Worm (Caenorhabditis elegans) whole organism, L4 larva: Measurements from ENCODE around the gene K02C4.3.
A peak's percentile ranks its signal among the peaks of the same experiment; 100 is the strongest.

ENCODE experiments used
- F26F4.8 ChIP-seq: fragments of 200-800 bp; sonication (Bioruptor generic); conservative IDR thresholded peaks from 2 replicates; pipeline ENCODE4 v1.3.6; 2022; ENCODE audit warnings: missing genetic modification characterization, missing compliant biosample characterization
- F44E2.7 ChIP-seq: fragments of 200-800 bp; sonication (Bioruptor generic); IDR thresholded peaks from 2 replicates; pipeline ENCODE4 v2.1.2; 2022; ENCODE audit warnings: missing genetic modification characterization, missing compliant biosample characterization
- T20F7.1 ChIP-seq: fragments of 200-800 bp; sonication (Bioruptor generic); optimal IDR thresholded peaks from 2 replicates; lab custom pipeline; 2018; ENCODE audit warnings: mild to moderate bottlenecking, missing genetic modification characterization, missing compliant biosample characterization
- Y105C5A.15 ChIP-seq: fragments of 200-800 bp; sonication (Bioruptor generic); IDR thresholded peaks from 2 replicates; pipeline ENCODE4 v1.3.6; 2022; ENCODE audit warnings: missing genetic modification characterization, missing compliant biosample characterization
- Y5F2A.4 ChIP-seq: fragments of 200-800 bp; sonication (Bioruptor generic); optimal IDR thresholded peaks from 2 replicates; lab custom pipeline; 2018; ENCODE audit warnings: mild to moderate bottlenecking, missing genetic modification characterization, missing compliant biosample characterization
- ZK337.2 ChIP-seq: fragments of 200-800 bp; sonication (Bioruptor generic); IDR thresholded peaks from 2 replicates; pipeline ENCODE4 v1.3.6; 2022; ENCODE audit warnings: missing genetic modification reagents, missing genetic modification characterization, missing compliant biosample characterization
- ZK546.5 ChIP-seq, 2 experiments: sonication (generic microtip); optimal IDR thresholded peaks; 2 replicates each; lab custom pipeline; 2017; ENCODE audit warnings: missing biosample characterization in 2 of 2, missing genetic modification characterization in 2 of 2
- aly-2 ChIP-seq: sonication (generic microtip); optimal IDR thresholded peaks from 2 replicates; lab custom pipeline; 2018; ENCODE audit warnings: missing biosample characterization, missing genetic modification characterization
- arid-1 ChIP-seq: fragments of 200-800 bp; sonication (Bioruptor generic); conservative IDR thresholded peaks from 2 replicates; pipeline ENCODE4 v1.3.6; 2022; ENCODE audit warnings: missing genetic modification reagents, missing genetic modification characterization, missing compliant biosample characterization
- ceh-44 ChIP-seq: fragments of 200-800 bp; sonication (Bioruptor generic); IDR thresholded peaks from 2 replicates; pipeline ENCODE4 v1.3.6; 2022; ENCODE audit warnings: missing genetic modification reagents, missing genetic modification characterization, missing compliant biosample characterization
- ceh-62 ChIP-seq: sonication (generic microtip); optimal IDR thresholded peaks from 2 replicates; lab custom pipeline; 2017; ENCODE audit warnings: missing biosample characterization, missing genetic modification characterization
- daf-12 ChIP-seq: fragments of 150-350 bp; optimal IDR thresholded peaks from 2 replicates; lab custom pipeline; 2014; ENCODE audit warnings: missing biosample characterization, missing genetic modification reagents, missing genetic modification characterization
- daf-16 ChIP-seq, 3 experiments: sonication (generic microtip); optimal IDR thresholded peaks; 2 replicates each; lab custom pipeline; 2016 to 2017; ENCODE audit warnings: missing genetic modification characterization in 3 of 3, missing genetic modification reagents in 3 of 3, mild to moderate bottlenecking in 2 of 3, missing compliant biosample characterization in 2 of 3, missing biosample characterization in 1 of 3, moderate library complexity in 1 of 3
- daf-19 ChIP-seq: fragments of 200-800 bp; sonication (Bioruptor generic); conservative IDR thresholded peaks from 2 replicates; pipeline ENCODE4 v1.3.6; 2022; ENCODE audit warnings: missing genetic modification characterization, missing compliant biosample characterization
- dmd-6 ChIP-seq: fragments of 200-800 bp; sonication (Bioruptor generic); IDR thresholded peaks from 2 replicates; pipeline ENCODE4 v1.3.6; 2022; ENCODE audit warnings: missing genetic modification reagents, missing genetic modification characterization, missing compliant biosample characterization
- dmd-8 ChIP-seq: fragments of 200-800 bp; sonication (Bioruptor generic); IDR thresholded peaks from 2 replicates; pipeline ENCODE4 v1.3.6; 2022; ENCODE audit warnings: missing genetic modification characterization, missing compliant biosample characterization
- dmd-9 ChIP-seq: fragments of 200-800 bp; sonication (Bioruptor generic); IDR thresholded peaks from 2 replicates; pipeline ENCODE4 v1.3.6; 2022; ENCODE audit warnings: missing genetic modification reagents, missing genetic modification characterization, missing compliant biosample characterization
- dpl-1 ChIP-seq: fragments of 150-350 bp; optimal IDR thresholded peaks from 2 replicates; lab custom pipeline; 2014; ENCODE audit warnings: missing biosample characterization, missing genetic modification reagents, missing genetic modification characterization
- fkh-10 ChIP-seq: fragments of 150-350 bp; optimal IDR thresholded peaks from 2 replicates; lab custom pipeline; 2014; ENCODE audit warnings: missing biosample characterization, missing genetic modification reagents, missing genetic modification characterization
- hlh-11 ChIP-seq: fragments of 200-800 bp; sonication (Bioruptor generic); optimal IDR thresholded peaks from 2 replicates; lab custom pipeline; 2018; ENCODE audit warnings: mild to moderate bottlenecking, missing genetic modification characterization, missing compliant biosample characterization
- hlh-30 ChIP-seq: sonication (generic microtip); optimal IDR thresholded peaks from 2 replicates; lab custom pipeline; 2017; ENCODE audit warnings: antibody characterized with exemption, mild to moderate bottlenecking, missing genetic modification characterization, missing compliant biosample characterization; ENCODE audit not compliant: insufficient read depth
- lin-29 ChIP-seq: fragments of 200-800 bp; sonication (Bioruptor generic); IDR thresholded peaks from 2 replicates; pipeline ENCODE4 v1.3.6; 2022; ENCODE audit warnings: missing genetic modification reagents, missing genetic modification characterization, missing compliant biosample characterization
- lin-38 ChIP-seq: fragments of 200-800 bp; sonication (Bioruptor generic); IDR thresholded peaks from 2 replicates; pipeline ENCODE4 v1.3.6; 2022; ENCODE audit warnings: missing genetic modification reagents, missing genetic modification characterization, missing compliant biosample characterization
- lsy-2 ChIP-seq, 2 experiments: fragments of 150-350 bp in 1 of 2; sonication (generic microtip) in 1 of 2; optimal IDR thresholded peaks; 2 replicates each; lab custom pipeline; 2014 to 2017; ENCODE audit warnings: missing biosample characterization in 2 of 2, missing genetic modification characterization in 2 of 2
- madf-5 ChIP-seq, 2 experiments: fragments of 200-800 bp; sonication (Bioruptor generic); IDR thresholded peaks; 2 replicates each; pipeline ENCODE4 v1.3.6; 2022; ENCODE audit warnings: missing compliant biosample characterization in 2 of 2, missing genetic modification characterization in 2 of 2
- mdl-1 ChIP-seq, 2 experiments: fragments of 150-350 bp in 1 of 2; sonication (generic microtip) in 1 of 2; optimal IDR thresholded peaks; 2 replicates each; lab custom pipeline; 2014 to 2017; ENCODE audit warnings: missing biosample characterization in 2 of 2, missing genetic modification characterization in 2 of 2
- mxl-3 ChIP-seq: fragments of 200-800 bp; sonication (Bioruptor generic); optimal IDR thresholded peaks from 2 replicates; lab custom pipeline; 2018; ENCODE audit warnings: mild to moderate bottlenecking, missing genetic modification characterization, missing compliant biosample characterization
- nhr-102 ChIP-seq: sonication (generic microtip); optimal IDR thresholded peaks from 2 replicates; lab custom pipeline; 2016; ENCODE audit warnings: mild to moderate bottlenecking, missing genetic modification characterization, moderate library complexity, missing compliant biosample characterization
- nhr-28 ChIP-seq: fragments of 150-350 bp; optimal IDR thresholded peaks from 2 replicates; lab custom pipeline; 2014; ENCODE audit warnings: missing biosample characterization, missing genetic modification characterization
- nhr-76 ChIP-seq: fragments of 150-350 bp; optimal IDR thresholded peaks from 2 replicates; lab custom pipeline; 2014; ENCODE audit warnings: missing biosample characterization, missing genetic modification characterization
- nhr-77 ChIP-seq: fragments of 150-350 bp; optimal IDR thresholded peaks from 2 replicates; lab custom pipeline; 2014; ENCODE audit warnings: missing biosample characterization, missing genetic modification characterization
- sdz-12 ChIP-seq: fragments of 200-800 bp; sonication (Bioruptor generic); optimal IDR thresholded peaks from 2 replicates; lab custom pipeline; 2018; ENCODE audit warnings: mild to moderate bottlenecking, missing genetic modification characterization, missing compliant biosample characterization
- set-16 ChIP-seq: fragments of 200-800 bp; sonication (Bioruptor generic); IDR thresholded peaks from 2 replicates; pipeline ENCODE4 v1.3.6; 2022; ENCODE audit warnings: missing genetic modification reagents, missing genetic modification characterization, missing compliant biosample characterization
- spr-3 ChIP-seq: fragments of 200-800 bp; sonication (Bioruptor generic); optimal IDR thresholded peaks from 2 replicates; lab custom pipeline; 2018; ENCODE audit warnings: mild to moderate bottlenecking, missing genetic modification characterization, missing compliant biosample characterization
- unc-130 ChIP-seq: sonication (generic microtip); optimal IDR thresholded peaks from 2 replicates; lab custom pipeline; 2016; ENCODE audit warnings: missing genetic modification reagents, missing genetic modification characterization, missing compliant biosample characterization
- vab-7 ChIP-seq: fragments of 200-800 bp; sonication (Bioruptor generic); IDR thresholded peaks from 2 replicates; pipeline ENCODE4 v1.3.6; 2022; ENCODE audit warnings: missing genetic modification reagents, missing genetic modification characterization, missing compliant biosample characterization
- zfp-2 ChIP-seq: sonication (generic microtip); optimal IDR thresholded peaks from 2 replicates; lab custom pipeline; 2016; ENCODE audit warnings: mild to moderate bottlenecking, missing genetic modification characterization, missing compliant biosample characterization
- zip-2 ChIP-seq: fragments of 150-350 bp; optimal IDR thresholded peaks from 2 replicates; lab custom pipeline; 2014; ENCODE audit warnings: missing biosample characterization, missing genetic modification characterization

Gene K02C4.3

DNA sequence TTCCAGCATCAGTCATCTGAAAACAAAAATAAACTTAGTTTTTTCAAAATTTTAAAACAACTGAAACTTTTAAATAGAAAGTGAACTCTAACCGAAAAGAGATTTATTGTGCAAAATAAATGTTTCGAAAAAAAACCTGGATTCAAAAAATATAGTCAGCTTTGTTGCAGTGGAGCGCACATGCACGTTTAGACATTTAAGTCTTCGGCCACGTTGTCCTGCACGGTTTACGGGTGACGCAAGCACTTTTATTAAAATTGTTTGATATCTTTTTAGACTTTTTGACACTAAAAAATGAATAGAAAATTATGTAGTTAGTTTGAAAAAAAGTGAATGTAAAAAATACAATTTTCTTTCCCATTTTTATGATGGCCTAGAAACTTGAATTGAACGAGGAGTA lies 47.2 kb downstream of the K02C4.3 start, which contains the start of the genes ubh-4 and algn-6 (continued):
- TF ChIP-seq aly-2 (no peak), mxl-3 (GFP tag; lab: Kevin White, UChicago) (peak; percentile 38), T20F7.1 (peak; percentile 90), nhr-77 (tag; lab: Kevin White, UChicago) (peak; percentile 48), lsy-2 (tag; optimal IDR thresholded peaks at IDR 0.05; lab: Kevin White, UChicago) (peak; percentile 38 to 95), sdz-12 (no peak), F44E2.7 (GFP tag; lab: Robert Waterston, UW) (no peak), hlh-30 (tag; lab: Kevin White, UChicago) (peak; percentile 12), vab-7 (GFP tag; lab: Robert Waterston, UW) (0 out of 2 replicates have a peak, but pooled peaks have one; percentile 22), ZK337.2 (GFP tag; lab: Robert Waterston, UW) (0 out of 2 replicates have a peak, but pooled peaks have one; percentile 4), unc-130 (GFP tag; lab: Kevin White, UChicago) (peak; percentile 96), daf-16 (GFP tag; optimal IDR thresholded peaks at IDR 0.05; lab: Kevin White, UChicago) (no peak), daf-16 (tag; optimal IDR thresholded peaks at IDR 0.05; lab: Kevin White, UChicago) (peak; percentile 38), madf-5 (GFP tag; IDR thresholded peaks at IDR 0.05; lab: Robert Waterston, UW) (no peak), fkh-10 (GFP tag; lab: Kevin White, UChicago) (no peak), nhr-28 (tag; lab: Kevin White, UChicago) (peak; percentile 65)
- TF ChIP-seq, all 104 proteins: peak for 24

DNA sequence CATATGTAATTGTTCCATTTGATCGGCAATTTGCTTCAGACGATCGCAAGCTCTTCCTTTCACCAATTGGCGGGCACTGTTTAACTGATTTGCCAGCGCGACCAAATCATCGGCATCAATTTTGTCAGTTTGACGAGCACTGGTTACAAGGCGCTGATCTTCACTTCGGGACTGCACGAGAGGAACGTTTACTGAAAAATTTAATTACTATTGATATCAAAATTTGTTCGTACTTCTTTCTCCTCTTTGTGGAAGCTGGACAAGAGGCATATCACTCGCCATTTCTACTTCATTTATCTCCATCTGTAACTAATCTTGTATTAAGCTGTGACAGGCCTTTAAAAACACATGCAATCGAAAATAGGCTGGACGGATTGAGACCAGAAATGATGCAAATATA lies 48.8 kb downstream of the K02C4.3 start, which contains the start of gene C08B11.9:
Gene C08B11.9, minus strand, starts transcription at position 307 of the 400 bp plus-strand sequence.
- no peak for TF ChIP-seq dmd-9 (GFP tag; lab: Robert Waterston, UW)
- no peak for TF ChIP-seq mdl-1 (tag; optimal IDR thresholded peaks at IDR 0.05; lab: Kevin White, UChicago)
- TF ChIP-seq lin-29 (GFP tag; lab: Robert Waterston, UW): no peak
- TF ChIP-seq T20F7.1: no peak
- TF ChIP-seq dmd-6 (GFP tag; lab: Robert Waterston, UW): no peak
- no peak for TF ChIP-seq dmd-8
- TF ChIP-seq nhr-76 (tag; lab: Kevin White, UChicago): no peak
- no peak for TF ChIP-seq nhr-102
- TF ChIP-seq arid-1 (GFP tag; lab: Robert Waterston, UW): peak; percentile 55; the same call in 1 of the 2 replicates
- no peak for TF ChIP-seq unc-130 (GFP tag; lab: Kevin White, UChicago)
- TF ChIP-seq lin-38 (GFP tag; lab: Robert Waterston, UW): peak; percentile 54
- TF ChIP-seq spr-3 (GFP tag; lab: Kevin White, UChicago): no peak
- TF ChIP-seq F26F4.8 (GFP tag; lab: Robert Waterston, UW): no peak
- no peak for TF ChIP-seq fkh-10 (GFP tag; lab: Kevin White, UChicago)

DNA sequence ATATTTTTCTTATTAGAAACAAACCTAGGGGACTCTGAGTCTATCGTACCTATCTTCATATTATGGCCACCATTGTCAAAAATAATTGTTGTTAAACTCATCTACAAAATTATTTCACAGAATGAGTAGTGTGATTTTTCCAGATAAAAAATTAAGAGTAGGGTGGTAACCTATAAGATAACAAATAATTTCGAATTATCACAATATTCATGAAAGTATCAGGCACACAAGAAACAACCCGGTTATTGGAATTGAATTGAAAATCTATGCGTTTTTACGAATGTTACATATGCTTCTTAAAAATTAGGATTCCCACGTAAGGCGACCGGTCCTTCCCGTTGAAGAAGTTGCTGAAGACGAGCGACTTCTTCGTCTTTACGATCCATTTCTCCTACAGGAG lies 49.4 kb downstream of the K02C4.3 start, which contains the start of gene arp-6:
Gene arp-6, minus strand, starts transcription at position 101 of the 400 bp plus-strand sequence.
- TF ChIP-seq hlh-11 (tag; lab: Kevin White, UChicago): no peak
- no peak for TF ChIP-seq hlh-30 (tag; lab: Kevin White, UChicago)
- no peak for TF ChIP-seq ZK546.5 (tag; optimal IDR thresholded peaks at IDR 0.05; lab: Kevin White, UChicago)
- no peak for TF ChIP-seq ceh-62 (tag; lab: Kevin White, UChicago)
- no peak for TF ChIP-seq daf-12
- no peak for TF ChIP-seq zip-2 (tag; lab: Kevin White, UChicago)
- TF ChIP-seq Y5F2A.4 (GFP tag; lab: Kevin White, UChicago): no peak
- no peak for TF ChIP-seq daf-19
- no peak for TF ChIP-seq set-16 (GFP tag; lab: Robert Waterston, UW)

DNA sequence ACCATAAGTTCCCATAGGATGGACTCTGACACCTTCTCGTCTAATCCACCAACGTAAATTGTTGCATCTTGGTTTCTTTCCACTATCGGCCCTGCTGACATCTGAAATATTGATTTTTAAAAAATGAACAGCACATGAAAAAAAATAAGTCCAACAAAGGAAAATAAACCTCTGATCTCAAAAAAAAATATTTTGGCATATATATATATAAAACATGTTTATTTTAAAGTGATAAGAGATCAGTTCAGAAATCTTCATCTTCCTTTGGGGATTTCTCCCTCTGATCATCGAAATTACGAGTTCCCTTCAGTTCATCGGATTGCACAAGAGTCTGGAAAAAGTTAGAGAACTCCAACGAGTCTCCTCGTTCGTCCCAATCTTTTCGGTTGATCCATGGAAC lies 51.0 kb downstream of the K02C4.3 start, which contains the start of gene sap-49:
Gene sap-49, minus strand, starts transcription at position 101 of the 400 bp plus-strand sequence.
- TF ChIP-seq ceh-44 (GFP tag; lab: Robert Waterston, UW): no peak
- 0 out of 2 replicates have a peak, but pooled peaks have one; percentile 5 for TF ChIP-seq lin-38 (GFP tag; lab: Robert Waterston, UW)
- TF ChIP-seq Y105C5A.15 (GFP tag; lab: Robert Waterston, UW): no peak
- TF ChIP-seq dpl-1 (GFP tag; lab: Kevin White, UChicago): no peak
- TF ChIP-seq zfp-2 (tag; lab: Kevin White, UChicago): no peak
- TF ChIP-seq, all 104 proteins: peak for 1
